Fruit fly (Drosophila melanogaster): ENCODE measurements around the gene CG18418.
A peak's percentile ranks its signal among the peaks of the same experiment; 100 is the strongest.

Gene CG18418

DNA sequence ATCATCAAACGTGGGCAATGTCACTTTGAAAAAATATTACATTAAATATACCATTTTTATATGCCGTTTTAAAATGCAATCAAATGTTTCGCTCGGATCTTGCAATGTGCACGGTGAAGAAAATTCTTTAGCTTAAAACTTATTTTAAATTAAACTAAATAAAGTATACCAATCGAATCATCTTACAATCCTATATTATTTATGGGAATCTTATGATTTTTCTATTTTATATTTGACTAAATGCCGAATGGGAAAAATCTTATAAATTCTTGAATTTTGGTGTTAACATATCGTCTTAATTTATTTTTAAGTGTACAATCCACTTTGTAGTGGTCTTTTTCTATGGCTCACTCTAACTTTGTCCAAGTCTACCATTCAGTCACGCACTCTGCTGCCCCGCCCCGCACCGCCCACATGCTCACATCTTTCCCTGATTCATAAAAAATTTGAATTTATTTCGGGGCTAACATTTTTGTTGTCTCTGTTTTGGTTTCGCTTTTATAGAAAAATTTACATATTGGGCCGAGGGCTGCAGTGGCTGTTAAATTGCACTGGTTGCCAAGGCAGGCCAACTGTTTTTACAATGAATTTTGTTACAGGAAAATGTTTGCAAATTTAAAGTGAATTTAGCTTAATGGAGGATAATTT is 30.8 kb upstream of the CG18418 start:
- peak; percentile 35; the same call in 1 of the 2 replicates for TF ChIP-seq crol (GFP tag; IDR thresholded peaks at IDR 0.05)
- TF ChIP-seq vnd (GFP tag; IDR thresholded peaks at IDR 0.05; ENCODE audit: partially characterized antibody) = no peak
- TF ChIP-seq CG10462 (GFP tag; optimal IDR thresholded peaks at IDR 0.05) = no peak
- TF ChIP-seq Taf1 (GFP tag; IDR thresholded peaks at IDR 0.05) = no peak
- TF ChIP-seq CG16779 (GFP tag; IDR thresholded peaks at IDR 0.05) = no peak
- TF ChIP-seq Hsf (GFP tag; optimal IDR thresholded peaks at IDR 0.05) = no peak
- TF ChIP-seq BtbVII (GFP tag; optimal IDR thresholded peaks at IDR 0.05) = no peak
- no peak for TF ChIP-seq CG12299 (tag; optimal IDR thresholded peaks at IDR 0.05)
- TF ChIP-seq dysf (GFP tag; IDR thresholded peaks at IDR 0.05) = peak; percentile 71; the same call in 2 of the 3 replicates
- no peak for TF ChIP-seq CG4707 (GFP tag; optimal IDR thresholded peaks at IDR 0.05)
- TF ChIP-seq dpn (GFP tag; optimal IDR thresholded peaks at IDR 0.05) = peak in 1 of 2 experiments; percentile 5
- peak; percentile 25 for TF ChIP-seq ATbp (GFP tag; optimal IDR thresholded peaks at IDR 0.05)
- no peak for TF ChIP-seq GATAe (GFP tag; conservative IDR thresholded peaks at IDR 0.05)
- no peak for TF ChIP-seq sug (tag; optimal IDR thresholded peaks at IDR 0.05)
- peak; percentile 37; the same call in 1 of the 2 replicates for TF ChIP-seq lmd (GFP tag; IDR thresholded peaks at IDR 0.05)
- TF ChIP-seq Dll (GFP tag; IDR thresholded peaks at IDR 0.05; ENCODE audit: partially characterized antibody) = no peak
- no peak for TF ChIP-seq exex (tag; optimal IDR thresholded peaks at IDR 0.05)
- TF ChIP-seq Mad (GFP tag; optimal IDR thresholded peaks at IDR 0.05) = no peak
- TF ChIP-seq CG3847 (GFP tag; IDR thresholded peaks at IDR 0.05) = no peak
- peak; percentile 61 for TF ChIP-seq CG17361 (GFP tag; IDR thresholded peaks at IDR 0.05)
- no peak for TF ChIP-seq wor (GFP tag; IDR thresholded peaks at IDR 0.05)
- TF ChIP-seq CG7556 (GFP tag; optimal IDR thresholded peaks at IDR 0.05) = peak; percentile 48
- TF ChIP-seq gt (GFP tag; IDR thresholded peaks at IDR 0.05) = no peak
- TF ChIP-seq nerfin-1 (tag; optimal IDR thresholded peaks at IDR 0.05) = no peak
- TF ChIP-seq Oaz (GFP tag; IDR thresholded peaks at IDR 0.05) = peak; percentile 20; the same call in 1 of the 2 replicates
- no peak for TF ChIP-seq Bteb2 (GFP tag; optimal IDR thresholded peaks at IDR 0.05)
- peak; percentile 55; the same call in 1 of the 2 replicates for TF ChIP-seq CG6689 (GFP tag; IDR thresholded peaks at IDR 0.05)
- no peak for TF ChIP-seq Vsx1 (GFP tag; optimal IDR thresholded peaks at IDR 0.05)
- TF ChIP-seq CG9437 (GFP tag; optimal IDR thresholded peaks at IDR 0.05) = peak; percentile 5
- no peak for TF ChIP-seq Nf-YA (GFP tag; IDR thresholded peaks at IDR 0.05)
- no peak for TF ChIP-seq p53 (GFP tag; optimal IDR thresholded peaks at IDR 0.05)
- TF ChIP-seq kah (GFP tag; optimal IDR thresholded peaks at IDR 0.05) = no peak
- TF ChIP-seq gcm (GFP tag; optimal IDR thresholded peaks at IDR 0.05) = no peak
- no peak for TF ChIP-seq ham (GFP tag; IDR thresholded peaks at IDR 0.05)
- peak; percentile 48 for TF ChIP-seq unpg (GFP tag; optimal IDR thresholded peaks at IDR 0.05)
- TF ChIP-seq bowl (GFP tag; IDR thresholded peaks at IDR 0.05) = no peak
- TF ChIP-seq CG4854 (GFP tag; optimal IDR thresholded peaks at IDR 0.05) = no peak
- TF ChIP-seq gfzf (GFP tag; optimal IDR thresholded peaks at IDR 0.05) = no peak
- TF ChIP-seq CG2116 (GFP tag; optimal IDR thresholded peaks at IDR 0.05) = no peak
- peak; percentile 13 for TF ChIP-seq Hr3 (GFP tag; optimal IDR thresholded peaks at IDR 0.05)
- TF ChIP-seq CG4730 (GFP tag; IDR thresholded peaks at IDR 0.05) = no peak
- peak; percentile 6; the same call in 1 of the 2 replicates for TF ChIP-seq Ada2b (GFP tag; IDR thresholded peaks at IDR 0.05)
- TF ChIP-seq gro (GFP tag; optimal IDR thresholded peaks at IDR 0.05) = no peak
- TF ChIP-seq CG14965 (GFP tag; optimal IDR thresholded peaks at IDR 0.05; ENCODE audit: borderline replicate concordance) = no peak
- peak; percentile 55 for TF ChIP-seq nmo (GFP tag; optimal IDR thresholded peaks at IDR 0.05)
- no peak for TF ChIP-seq CG4282 (GFP tag; optimal IDR thresholded peaks at IDR 0.05)
- TF ChIP-seq D (optimal IDR thresholded peaks at IDR 0.05) = no peak
- no peak for TF ChIP-seq D (GFP tag; optimal IDR thresholded peaks at IDR 0.05)
- peak; percentile 31 for TF ChIP-seq salm (tag; optimal IDR thresholded peaks at IDR 0.05)
- no peak for TF ChIP-seq BEAF-32 (GFP tag; optimal IDR thresholded peaks at IDR 0.05)
- no peak; the same call in 1 of the 2 replicates for TF ChIP-seq esg (GFP tag; conservative IDR thresholded peaks at IDR 0.05)
